Fruit fly (Drosophila melanogaster) whole organism, embryonic: ENCODE data around the gene CG43799.

Experiments used
- Asciz ChIP-seq: fragments of 200-800 bp; sonication (Bioruptor generic); optimal IDR thresholded peaks from 2 replicates; lab custom pipeline; 2017; ENCODE audit warnings: missing biosample characterization, mild to moderate bottlenecking, missing genetic modification characterization, missing genetic modification reagents
- Atf-2 ChIP-seq: fragments of 200-800 bp; sonication (Bioruptor generic); optimal IDR thresholded peaks from 2 replicates; lab custom pipeline; 2016; ENCODE audit warnings: missing biosample characterization, missing genetic modification characterization
- BtbVII ChIP-seq: fragments of 200-800 bp; sonication (Bioruptor generic); optimal IDR thresholded peaks from 3 replicates; lab custom pipeline; 2017; ENCODE audit warnings: missing biosample characterization, mild to moderate bottlenecking, missing genetic modification characterization
- CG10267 ChIP-seq: fragments of 200-800 bp; sonication (Bioruptor generic); optimal IDR thresholded peaks from 2 replicates; lab custom pipeline; 2018; ENCODE audit warnings: missing biosample characterization, mild to moderate bottlenecking, missing genetic modification characterization, moderate library complexity
- CG12071 ChIP-seq: fragments of 200-800 bp; sonication (Bioruptor generic); optimal IDR thresholded peaks from 3 replicates; lab custom pipeline; 2018; ENCODE audit warnings: missing biosample characterization, mild to moderate bottlenecking, missing genetic modification characterization
- CG12744 ChIP-seq: fragments of 200-800 bp; sonication (Bioruptor generic); optimal IDR thresholded peaks from 2 replicates; lab custom pipeline; 2016; ENCODE audit warnings: missing biosample characterization, missing genetic modification characterization
- CG14014 ChIP-seq: fragments of 200-800 bp; sonication (Bioruptor generic); IDR thresholded peaks from 2 replicates; pipeline ENCODE4 v1.3.6; 2022; ENCODE audit warnings: missing biosample characterization, missing genetic modification characterization
- CG1647 ChIP-seq: fragments of 200-800 bp; sonication (Bioruptor generic); optimal IDR thresholded peaks from 3 replicates; lab custom pipeline; 2016; ENCODE audit warnings: missing biosample characterization, missing genetic modification characterization
- CG17361 ChIP-seq: fragments of 200-800 bp; sonication (Bioruptor generic); IDR thresholded peaks from 3 replicates; pipeline ENCODE4 v1.3.6; 2022; ENCODE audit warnings: missing biosample characterization, missing genetic modification characterization
- CG17612 ChIP-seq: fragments of 200-800 bp; sonication (Bioruptor generic); IDR thresholded peaks from 2 replicates; pipeline ENCODE4 v1.3.6; 2022; ENCODE audit warnings: missing biosample characterization, missing genetic modification characterization
- CG18599 ChIP-seq: fragments of 200-800 bp; sonication (Bioruptor generic); optimal IDR thresholded peaks from 3 replicates; lab custom pipeline; 2017; ENCODE audit warnings: missing biosample characterization, missing genetic modification characterization, mild to moderate bottlenecking, moderate library complexity, missing genetic modification reagents
- CG2120 ChIP-seq: fragments of 200-800 bp; sonication (Bioruptor generic); optimal IDR thresholded peaks from 3 replicates; lab custom pipeline; 2016; ENCODE audit warnings: missing biosample characterization, missing genetic modification characterization
- CG2199 ChIP-seq: fragments of 200-800 bp; sonication (Bioruptor generic); IDR thresholded peaks from 3 replicates; pipeline ENCODE4 v1.3.6; 2022; ENCODE audit warnings: missing biosample characterization, missing genetic modification characterization
- CG2712 ChIP-seq: fragments of 200-800 bp; optimal IDR thresholded peaks from 3 replicates; lab custom pipeline; 2019; ENCODE audit warnings: missing biosample characterization, mild to moderate bottlenecking, missing genetic modification characterization, moderate library complexity
- CG32772 ChIP-seq: fragments of 200-800 bp; sonication (Bioruptor generic); IDR thresholded peaks from 2 replicates; pipeline ENCODE4 v1.3.6; 2022; ENCODE audit warnings: missing biosample characterization, missing genetic modification characterization
- CG33213 ChIP-seq: fragments of 200-800 bp; sonication (Bioruptor generic); optimal IDR thresholded peaks from 3 replicates; lab custom pipeline; 2016; ENCODE audit warnings: missing biosample characterization, missing genetic modification characterization
- CG33557 ChIP-seq: fragments of 200-800 bp; sonication (Bioruptor generic); optimal IDR thresholded peaks from 2 replicates; lab custom pipeline; 2019; ENCODE audit warnings: missing biosample characterization, mild to moderate bottlenecking, missing genetic modification characterization, moderate library complexity
- CG42726 ChIP-seq: fragments of 200-800 bp; sonication (Bioruptor generic); IDR thresholded peaks from 2 replicates; pipeline ENCODE4 v1.3.6; 2022; ENCODE audit warnings: missing biosample characterization, missing genetic modification characterization; ENCODE audit not compliant: partially characterized antibody
- CG6689 ChIP-seq: fragments of 200-800 bp; sonication (Bioruptor generic); IDR thresholded peaks from 2 replicates; pipeline ENCODE4 v1.3.6; 2022; ENCODE audit warnings: missing biosample characterization, missing genetic modification characterization
- CG7786 ChIP-seq: fragments of 200-800 bp; sonication (Bioruptor generic); optimal IDR thresholded peaks from 2 replicates; lab custom pipeline; 2016; ENCODE audit warnings: missing biosample characterization, missing genetic modification characterization
- CG9215 ChIP-seq: fragments of 200-800 bp; sonication (Bioruptor generic); IDR thresholded peaks from 2 replicates; pipeline ENCODE4 v1.3.6; 2022; ENCODE audit warnings: missing biosample characterization, missing genetic modification characterization
- CG9876 ChIP-seq: fragments of 200-800 bp; sonication (Bioruptor generic); optimal IDR thresholded peaks from 2 replicates; lab custom pipeline; 2016; ENCODE audit warnings: missing biosample characterization, missing genetic modification characterization
- Chrac-16 ChIP-seq: fragments of 200-800 bp; sonication (Bioruptor generic); optimal IDR thresholded peaks from 3 replicates; lab custom pipeline; 2016; ENCODE audit warnings: missing biosample characterization, missing genetic modification characterization
- D19B ChIP-seq: fragments of 200-800 bp; sonication (Bioruptor generic); optimal IDR thresholded peaks from 2 replicates; lab custom pipeline; 2017; ENCODE audit warnings: missing biosample characterization, mild to moderate bottlenecking, missing genetic modification characterization
- Dip3 ChIP-seq: fragments of 200-800 bp; sonication (Bioruptor generic); optimal IDR thresholded peaks from 3 replicates; lab custom pipeline; 2016; ENCODE audit warnings: missing biosample characterization, missing genetic modification characterization
- Elba2 ChIP-seq: fragments of 200-800 bp; sonication (Bioruptor generic); optimal IDR thresholded peaks from 3 replicates; lab custom pipeline; 2016; ENCODE audit warnings: missing biosample characterization, missing genetic modification characterization
- HLHmδ ChIP-seq: fragments of 200-800 bp; sonication (Bioruptor generic); optimal IDR thresholded peaks from 2 replicates; lab custom pipeline; 2018; ENCODE audit warnings: missing biosample characterization, mild to moderate bottlenecking, missing genetic modification characterization, moderate library complexity
- Hsf ChIP-seq: fragments of 200-800 bp; sonication (Bioruptor generic); optimal IDR thresholded peaks from 3 replicates; lab custom pipeline; 2016; ENCODE audit warnings: missing biosample characterization, missing genetic modification characterization
- MESR4 ChIP-seq: fragments of 200-800 bp; sonication (Bioruptor generic); optimal IDR thresholded peaks from 2 replicates; lab custom pipeline; 2018; ENCODE audit warnings: missing biosample characterization, mild to moderate bottlenecking, missing genetic modification characterization, moderate library complexity
- Mes4 ChIP-seq: fragments of 200-800 bp; sonication (Bioruptor generic); optimal IDR thresholded peaks from 2 replicates; lab custom pipeline; 2016; ENCODE audit warnings: missing biosample characterization, missing genetic modification characterization
- NFAT ChIP-seq: fragments of 200-800 bp; sonication (Bioruptor generic); IDR thresholded peaks from 2 replicates; pipeline ENCODE4 v1.3.6; 2022; ENCODE audit warnings: missing biosample characterization, missing genetic modification characterization
- Nf-YB ChIP-seq: fragments of 200-800 bp; sonication (Bioruptor generic); optimal IDR thresholded peaks from 3 replicates; lab custom pipeline; 2019; ENCODE audit warnings: missing biosample characterization, mild to moderate bottlenecking, missing genetic modification characterization, moderate library complexity
- Nf-YC ChIP-seq: fragments of 200-800 bp; optimal IDR thresholded peaks from 3 replicates; lab custom pipeline; 2019; ENCODE audit warnings: missing biosample characterization, mild to moderate bottlenecking, missing genetic modification characterization, moderate library complexity
- dmrt99B ChIP-seq: fragments of 200-800 bp; sonication (Bioruptor generic); optimal IDR thresholded peaks from 2 replicates; lab custom pipeline; 2018; ENCODE audit warnings: missing biosample characterization, mild to moderate bottlenecking, missing genetic modification characterization, moderate library complexity
- fd102C ChIP-seq: fragments of 200-800 bp; sonication (Bioruptor generic); optimal IDR thresholded peaks from 2 replicates; lab custom pipeline; 2018; ENCODE audit warnings: missing biosample characterization, mild to moderate bottlenecking, missing genetic modification characterization, moderate library complexity
- fd96Cb ChIP-seq: fragments of 200-800 bp; sonication (Bioruptor generic); optimal IDR thresholded peaks from 2 replicates; lab custom pipeline; 2018; ENCODE audit warnings: missing biosample characterization, mild to moderate bottlenecking, missing genetic modification characterization, moderate library complexity
- hkb ChIP-seq, 2 experiments: fragments of 200-800 bp in 1 of 2; fragments of >200 bp in 1 of 2; sonication (Bioruptor generic) in 1 of 2; IDR thresholded peaks in 1 of 2; optimal IDR thresholded peaks in 1 of 2; 2 replicates each; pipeline versions ENCODE4 v1.3.6 to Lab custom; 2017 to 2022; ENCODE audit warnings: missing biosample characterization in 1 of 2, missing genetic modification characterization in 1 of 2
- insv ChIP-seq, 2 experiments: fragments of 200-800 bp; sonication (Bioruptor generic); optimal IDR thresholded peaks; 3 replicates each; lab custom pipeline; 2016 to 2018; ENCODE audit warnings: missing biosample characterization in 2 of 2, missing genetic modification characterization in 2 of 2
- kni ChIP-seq: fragments of 200-800 bp; sonication (Bioruptor generic); optimal IDR thresholded peaks from 3 replicates; lab custom pipeline; 2017; ENCODE audit warnings: mild to moderate bottlenecking, missing biosample characterization, missing genetic modification reagents, missing genetic modification characterization
- knrl ChIP-seq: fragments of 200-800 bp; sonication (Bioruptor generic); IDR thresholded peaks from 3 replicates; pipeline ENCODE4 v1.3.6; 2022; ENCODE audit warnings: missing biosample characterization, missing genetic modification characterization; ENCODE audit not compliant: partially characterized antibody
- lab ChIP-seq: fragments of 200-800 bp; sonication (Bioruptor generic); optimal IDR thresholded peaks from 3 replicates; lab custom pipeline; 2017; ENCODE audit warnings: missing biosample characterization, missing genetic modification characterization, mild to moderate bottlenecking, moderate library complexity, missing genetic modification reagents
- lola ChIP-seq, 3 experiments: fragments of >200 bp in 2 of 3; fragments of 200-800 bp in 1 of 3; sonication (Bioruptor generic) in 1 of 3; optimal IDR thresholded peaks; 2 replicates each; lab custom pipeline; 2017 to 2019; ENCODE audit warnings: missing biosample characterization in 3 of 3, missing genetic modification characterization in 3 of 3, mild to moderate bottlenecking in 1 of 3, moderate library complexity in 1 of 3
- nau ChIP-seq: fragments of 200-800 bp; sonication (Bioruptor generic); optimal IDR thresholded peaks from 3 replicates; lab custom pipeline; 2017; ENCODE audit warnings: missing biosample characterization, mild to moderate bottlenecking, missing genetic modification characterization, missing genetic modification reagents
- oc ChIP-seq: fragments of 200-800 bp; sonication (Bioruptor generic); optimal IDR thresholded peaks from 2 replicates; lab custom pipeline; 2018; ENCODE audit warnings: missing biosample characterization, mild to moderate bottlenecking, missing genetic modification characterization, moderate library complexity
- sd ChIP-seq: fragments of 200-800 bp; sonication (Bioruptor generic); optimal IDR thresholded peaks from 3 replicates; lab custom pipeline; 2018; ENCODE audit warnings: missing biosample characterization, mild to moderate bottlenecking, missing genetic modification characterization, moderate library complexity
- tup ChIP-seq: fragments of 200-800 bp; sonication (Bioruptor generic); optimal IDR thresholded peaks from 2 replicates; lab custom pipeline; 2016; ENCODE audit warnings: missing biosample characterization, mild to moderate bottlenecking, missing genetic modification characterization, moderate library complexity
- vvl ChIP-seq: fragments of 200-800 bp; sonication (Bioruptor generic); IDR thresholded peaks from 2 replicates; pipeline ENCODE4 v1.3.6; 2022; ENCODE audit warnings: missing biosample characterization, missing genetic modification characterization
- zen2 ChIP-seq: fragments of 200-800 bp; sonication (Bioruptor generic); IDR thresholded peaks from 3 replicates; pipeline ENCODE4 v1.3.6; 2022; ENCODE audit warnings: missing biosample characterization, missing genetic modification characterization; ENCODE audit not compliant: partially characterized antibody

CG43799 gene

dm6 chr2L:7277017-7277416, 49.5 kb downstream of the CG43799 start, which contains the start of gene Wnt4 (continued):
- no peak for TF ChIP-seq insv (GFP tag; optimal IDR thresholded peaks at IDR 0.05; lab: Kevin White, UChicago)
- TF ChIP-seq CG2712 (tag; lab: Kevin White, UChicago), result peak; percentile 26
- peak; percentile 10 for TF ChIP-seq CG10267 (tag; lab: Kevin White, UChicago)
- TF ChIP-seq CG33557 (GFP tag; lab: Kevin White, UChicago), result peak; percentile 25
- TF ChIP-seq sd (tag; lab: Kevin White, UChicago), result peak; percentile 26
- TF ChIP-seq HLHmδ (GFP tag; lab: Kevin White, UChicago), result peak; percentile 55
- peak; percentile 90 for TF ChIP-seq Nf-YB (GFP tag; lab: Kevin White, UChicago)
- no peak for TF ChIP-seq MESR4
- TF ChIP-seq Mes4 (GFP tag; lab: Kevin White, UChicago), result peak; percentile 3
- TF ChIP-seq CG1647 (GFP tag; lab: Kevin White, UChicago), result no peak
- TF ChIP-seq oc, result peak; percentile 11
- no peak for TF ChIP-seq CG7786
- peak; percentile 20 for TF ChIP-seq CG12071 (GFP tag; lab: Kevin White, UChicago)
- TF ChIP-seq Dip3 (GFP tag; lab: Kevin White, UChicago), result no peak
- no peak for TF ChIP-seq D19B (GFP tag; lab: Kevin White, UChicago)
- TF ChIP-seq CG2199 (GFP tag; lab: Robert Waterston, UW), result peak; percentile 79; the same call in 2 of the 3 replicates
- TF ChIP-seq CG12744 (GFP tag; lab: Kevin White, UChicago), result no peak
- no peak for TF ChIP-seq Elba2
- TF ChIP-seq CG42726 (GFP tag; lab: Robert Waterston, UW), result 0 out of 2 replicates have a peak, but pooled peaks have one; percentile 37
- TF ChIP-seq vvl (GFP tag; lab: Robert Waterston, UW), result peak; percentile 62; the same call in 1 of the 2 replicates
- TF ChIP-seq CG32772 (GFP tag; lab: Robert Waterston, UW), result no peak
- TF ChIP-seq NFAT (GFP tag; lab: Robert Waterston, UW), result 0 out of 2 replicates have a peak, but pooled peaks have one; percentile 16
- TF ChIP-seq nau (GFP tag; lab: Kevin White, UChicago), result no peak
- no peak for TF ChIP-seq Hsf (GFP tag; lab: Kevin White, UChicago)
- TF ChIP-seq kni, result peak; percentile 14
- peak; percentile 1 for TF ChIP-seq lab (GFP tag; lab: Kevin White, UChicago)
- no peak for TF ChIP-seq dmrt99B (tag; lab: Kevin White, UChicago)
- peak; percentile 67; the same call in 2 of the 3 replicates for TF ChIP-seq zen2 (GFP tag; lab: Robert Waterston, UW)
- no peak for TF ChIP-seq tup (GFP tag; lab: Kevin White, UChicago)
- TF ChIP-seq lola (GFP tag; optimal IDR thresholded peaks at IDR 0.05; lab: Kevin White, UChicago), result no peak

dm6 chr2L:7277562-7278255, 50.2 kb downstream of the CG43799 start:
- TF ChIP-seq CG42726 (GFP tag; lab: Robert Waterston, UW) (no peak), CG9876 (GFP tag; lab: Kevin White, UChicago) (no peak), Atf-2 (GFP tag; lab: Kevin White, UChicago) (no peak), Nf-YC (tag; lab: Kevin White, UChicago) (no peak), CG18599 (no peak), Asciz (GFP tag; lab: Kevin White, UChicago) (peak; percentile 8), Chrac-16 (GFP tag; lab: Kevin White, UChicago) (peak; percentile 5), CG6689 (GFP tag; lab: Robert Waterston, UW) (no peak), fd102C (GFP tag; lab: Kevin White, UChicago) (peak; percentile 32), CG14014 (GFP tag; lab: Robert Waterston, UW) (no peak), CG33213 (GFP tag; lab: Kevin White, UChicago) (no peak), CG17612 (GFP tag; lab: Robert Waterston, UW) (no peak), CG17361 (GFP tag; lab: Robert Waterston, UW) (0 out of 3 replicates have a peak, but pooled peaks have one; percentile 30), CG2120 (GFP tag; lab: Kevin White, UChicago) (no peak), fd96Cb (tag; lab: Kevin White, UChicago) (no peak), BtbVII (no peak), knrl (GFP tag; lab: Robert Waterston, UW) (no peak), CG9215 (GFP tag; lab: Robert Waterston, UW) (no peak), hkb (optimal IDR thresholded peaks at IDR 0.05; lab: Kevin White, UChicago) (no peak), hkb (GFP tag; IDR thresholded peaks at IDR 0.05; lab: Robert Waterston, UW) (no peak)
